Worm (Caenorhabditis elegans): Measurements from ENCODE around the gene exos-8.

DNA sequence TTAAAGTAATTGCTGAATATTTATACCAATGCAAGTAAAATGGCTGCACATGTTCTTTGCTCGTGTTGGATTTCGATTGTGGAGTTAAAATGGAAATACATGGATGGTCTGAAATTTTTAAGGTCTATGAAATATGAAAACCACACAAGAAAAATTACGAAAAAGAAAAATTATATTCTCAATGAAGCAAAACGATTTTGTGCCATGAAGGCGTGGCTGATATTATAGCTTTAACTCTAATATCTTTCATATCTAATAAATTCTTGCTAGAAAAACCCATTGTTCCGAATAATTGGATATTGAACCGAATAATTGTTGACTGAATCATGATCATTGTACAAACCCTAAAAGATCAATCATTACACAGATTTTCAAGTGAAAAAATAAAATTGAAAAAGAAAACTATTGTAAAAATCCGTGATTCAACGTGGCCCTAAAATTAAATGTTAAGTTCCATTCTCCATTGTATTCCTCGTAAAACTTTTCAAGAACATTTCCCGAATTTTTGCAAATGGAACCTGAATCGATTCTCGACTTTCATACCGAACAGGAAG lies 13.3 kb downstream of the exos-8 start, which contains the start of the genes srx-95 and fis-1:
- TF ChIP-seq him-1 (tag; optimal IDR thresholded peaks at IDR 0.05) (no peak), dao-5 (tag; optimal IDR thresholded peaks at IDR 0.05) (no peak)
